Worm (Caenorhabditis elegans): ENCODE data around the gene Y42G9A.2.
"Not testable (repeated sequence)": the region's sequence is repeated elsewhere in the genome, so short reads cannot be mapped to it uniquely, and the experiment has no call there.

The Y42G9A.2 gene

DNA sequence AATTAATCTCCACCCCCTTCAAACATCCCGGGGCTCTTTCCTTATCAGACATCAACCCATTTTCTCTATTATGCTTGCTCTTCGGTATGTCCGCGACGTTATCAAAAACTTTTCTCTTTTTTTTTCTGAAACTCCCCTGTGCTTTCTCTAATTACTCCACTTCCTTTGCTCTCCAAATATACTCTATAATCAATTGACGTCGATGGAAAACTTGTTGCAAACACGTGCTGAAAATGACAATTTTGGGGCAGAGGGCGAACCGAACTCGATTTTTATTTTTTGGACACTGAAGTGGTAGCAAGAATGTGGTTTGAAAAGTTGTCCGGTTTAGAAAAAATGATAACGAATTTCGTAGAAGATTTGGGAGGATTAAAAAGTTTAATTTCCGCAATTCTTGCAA, 31.1 kb downstream of the Y42G9A.2 start (continued):
- TF ChIP-seq snpc-4 (GFP tag; optimal IDR thresholded peaks at IDR 0.05), result no peak
- TF ChIP-seq snpc-4 (tag; optimal IDR thresholded peaks at IDR 0.05), result peak in 1 of 4 experiments; percentile 28
- no peak for TF ChIP-seq mes-4 (tag; optimal IDR thresholded peaks at IDR 0.05)
- TF ChIP-seq let-526 (GFP tag; IDR thresholded peaks at IDR 0.05), result no peak
- TF ChIP-seq F57C9.4 (tag; optimal IDR thresholded peaks at IDR 0.05), result no peak
- TF ChIP-seq atf-7 (tag; optimal IDR thresholded peaks at IDR 0.05), result peak; percentile 74
- TF ChIP-seq F33H1.4 (GFP tag; IDR thresholded peaks at IDR 0.05), result no peak
- TF ChIP-seq nfya-1 (tag; optimal IDR thresholded peaks at IDR 0.05; ENCODE audit: borderline replicate concordance, insufficient read depth), result no peak
- TF ChIP-seq C17E4.6 (GFP tag; IDR thresholded peaks at IDR 0.05), result no peak
- TF ChIP-seq ets-4 (GFP tag; optimal IDR thresholded peaks at IDR 0.05), result peak; percentile 21
- TF ChIP-seq ztf-22 (GFP tag; optimal IDR thresholded peaks at IDR 0.05), result peak; percentile 65
- no peak for TF ChIP-seq ccch-3 (GFP tag; optimal IDR thresholded peaks at IDR 0.05)
- TF ChIP-seq lag-1 (GFP tag; IDR thresholded peaks at IDR 0.05), result no peak
- TF ChIP-seq unc-62 (GFP tag; optimal IDR thresholded peaks at IDR 0.05), result no peak
- TF ChIP-seq lin-54 (GFP tag; optimal IDR thresholded peaks at IDR 0.05), result no peak
- no peak for TF ChIP-seq lsy-27 (tag; optimal IDR thresholded peaks at IDR 0.05; ENCODE audit: borderline replicate concordance, insufficient read depth)
- no peak for TF ChIP-seq ama-1 (optimal IDR thresholded peaks at IDR 0.05)
- TF ChIP-seq ama-1 (GFP tag; optimal IDR thresholded peaks at IDR 0.05), result no peak
- no peak for TF ChIP-seq tbx-9 (tag; optimal IDR thresholded peaks at IDR 0.05; ENCODE audit: borderline replicate concordance)
- TF ChIP-seq nhr-80 (tag; optimal IDR thresholded peaks at IDR 0.05), result peak; percentile 99
- no peak for TF ChIP-seq ztf-26 (tag; optimal IDR thresholded peaks at IDR 0.05)
- no peak for TF ChIP-seq nhr-90 (tag; optimal IDR thresholded peaks at IDR 0.05)
- TF ChIP-seq madf-6 (GFP tag; IDR thresholded peaks at IDR 0.05), result no peak
- TF ChIP-seq ceh-91 (GFP tag; IDR thresholded peaks at IDR 0.05), result no peak
- TF ChIP-seq C06A6.2 (GFP tag; conservative IDR thresholded peaks at IDR 0.05), result no peak
- no peak for TF ChIP-seq B0019.2 (GFP tag; conservative IDR thresholded peaks at IDR 0.05)

DNA sequence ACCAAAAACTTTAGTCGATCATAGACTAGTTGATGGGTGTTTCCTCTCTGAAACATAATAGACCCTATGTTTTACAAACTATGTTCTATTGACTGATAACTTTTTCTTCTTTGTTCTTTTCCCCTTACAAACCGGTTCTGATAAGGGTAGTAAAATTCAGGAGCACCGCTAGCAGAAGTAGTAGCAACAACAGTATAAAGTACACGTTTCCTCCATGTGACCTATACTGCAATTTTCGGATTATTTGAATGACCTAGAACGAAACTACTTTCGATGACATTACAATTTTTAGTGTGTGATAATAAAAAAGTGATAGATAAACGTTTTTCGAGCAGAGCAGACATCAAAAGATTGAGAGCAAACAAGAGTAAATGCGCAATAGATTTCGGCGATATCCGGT, 32.3 kb downstream of the Y42G9A.2 start:
- TF ChIP-seq ets-4 (GFP tag; optimal IDR thresholded peaks at IDR 0.05), result peak; percentile 51
- peak; percentile 83 for TF ChIP-seq nhr-80 (tag; optimal IDR thresholded peaks at IDR 0.05)
- TF ChIP-seq pha-4 (tag; optimal IDR thresholded peaks at IDR 0.05), result no peak

DNA sequence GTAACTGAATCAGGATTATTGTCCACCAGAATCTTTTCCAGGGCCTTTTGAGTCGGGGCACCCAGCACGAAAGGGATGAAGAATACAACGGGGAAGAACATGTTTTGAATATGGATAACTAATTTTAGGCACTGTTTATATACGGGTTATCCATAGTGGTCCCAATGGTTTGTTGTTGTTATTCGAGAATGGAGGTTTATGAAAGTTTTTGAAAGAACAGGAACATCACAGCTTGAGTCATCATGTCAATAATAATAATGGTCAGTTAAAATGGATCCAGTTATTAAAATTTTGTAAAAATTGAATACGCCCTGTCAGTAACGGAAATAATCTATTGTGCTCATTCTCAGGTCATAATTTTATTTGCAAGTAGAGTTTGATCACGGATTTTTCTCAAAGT, 35.1 kb downstream of the Y42G9A.2 start, which contains the start of gene nas-28:
Gene nas-28, minus strand, starts transcription at position 101 of the 400 bp plus-strand sequence.
- TF ChIP-seq K12H6.12 (tag; optimal IDR thresholded peaks at IDR 0.05) (no peak), lin-54 (GFP tag; optimal IDR thresholded peaks at IDR 0.05) (no peak), ztf-6 (GFP tag; IDR thresholded peaks at IDR 0.05) (no peak)

DNA sequence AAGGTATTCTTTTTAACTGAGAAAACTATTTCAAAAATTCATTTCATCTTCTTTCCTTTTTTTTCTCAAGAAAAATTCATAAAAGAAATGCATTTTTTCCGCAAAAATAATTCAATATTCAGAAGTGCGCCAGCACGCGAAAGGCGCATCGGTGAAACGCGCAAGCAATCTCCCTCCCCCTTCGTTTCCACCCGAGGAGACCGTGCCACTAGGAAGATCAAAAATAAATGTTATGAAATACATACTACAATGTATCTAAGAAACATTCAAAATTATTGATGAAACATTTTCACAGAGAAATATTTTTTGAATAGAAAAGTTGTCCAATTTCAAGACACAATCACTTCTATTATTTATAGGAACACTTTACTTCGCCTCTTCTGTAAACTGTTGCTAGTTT, 40.0 kb downstream of the Y42G9A.2 start:
- peak; percentile 68 for TF ChIP-seq cebp-1 (GFP tag; IDR thresholded peaks at IDR 0.05)
- TF ChIP-seq cebp-1 (tag; optimal IDR thresholded peaks at IDR 0.05), result not testable (repeated sequence)
- peak; percentile 76 for TF ChIP-seq ztf-18 (tag; optimal IDR thresholded peaks at IDR 0.05)

DNA sequence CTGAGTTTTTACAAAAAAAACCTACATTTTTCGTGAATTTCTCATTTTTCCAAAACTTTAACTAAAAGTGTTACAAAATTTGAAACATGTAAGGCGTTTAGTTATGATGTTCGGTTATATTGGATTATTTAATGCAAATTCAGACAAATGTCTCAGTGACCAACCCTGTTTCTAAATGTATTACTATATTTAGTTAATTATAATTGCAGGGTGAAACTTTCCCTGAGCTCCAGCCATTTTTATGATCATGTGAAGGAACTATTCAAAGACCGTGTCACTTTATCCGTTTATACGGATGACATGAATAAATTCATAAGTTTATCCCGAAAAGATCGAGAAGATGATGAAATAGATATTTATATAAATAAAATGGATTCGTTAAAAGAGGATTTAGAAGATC, 42.8 kb downstream of the Y42G9A.2 start, which contains the start of gene C23G10.5:
Gene C23G10.5, plus strand, starts transcription at position 301 of the 400 bp plus-strand sequence.
- TF ChIP-seq tbx-9 (tag; optimal IDR thresholded peaks at IDR 0.05; ENCODE audit: borderline replicate concordance) (no peak), aptf-3 (GFP tag; IDR thresholded peaks at IDR 0.05) (no peak), ceh-40 (GFP tag; IDR thresholded peaks at IDR 0.05) (no peak), lin-35 (GFP tag; optimal IDR thresholded peaks at IDR 0.05) (no peak), ceh-79 (tag; optimal IDR thresholded peaks at IDR 0.05) (no peak), Y79H2A.3 (GFP tag; conservative IDR thresholded peaks at IDR 0.05) (no peak), ZK185.1 (tag; optimal IDR thresholded peaks at IDR 0.05; ENCODE audit: poor library complexity, severe bottlenecking) (no peak), Y53F4B.3 (GFP tag; IDR thresholded peaks at IDR 0.05) (no peak), him-1 (tag; optimal IDR thresholded peaks at IDR 0.05) (no peak)

Data from whole organism, young adult.